Worm (Caenorhabditis elegans) whole organism, L1 larva: ENCODE results near the gene mcm-2.

Experiments
- ama-1 ChIP-seq: fragments of 150-350 bp; optimal IDR thresholded peaks from 2 replicates; lab custom pipeline; 2014
- elt-2 ChIP-seq: sonication (generic microtip); optimal IDR thresholded peaks from 2 replicates; lab custom pipeline; 2016; ENCODE audit warnings: missing genetic modification characterization, mild to moderate bottlenecking, inconsistent platforms, missing compliant biosample characterization, missing genetic modification reagents
- elt-3 ChIP-seq, 6 experiments: fragments of 150-350 bp in 1 of 6; sonication (generic microtip); optimal IDR thresholded peaks; 2 replicates each; lab custom pipeline; 2017 to 2018; ENCODE audit warnings: missing biosample characterization in 6 of 6, missing genetic modification characterization in 6 of 6, inconsistent platforms in 1 of 6
- lin-39 ChIP-seq: fragments of 150-350 bp; optimal IDR thresholded peaks from 2 replicates; lab custom pipeline; 2014; ENCODE audit warnings: missing biosample characterization, missing genetic modification reagents, missing genetic modification characterization
- nhr-11 ChIP-seq: fragments of 150-350 bp; optimal IDR thresholded peaks from 2 replicates; lab custom pipeline; 2014; ENCODE audit warnings: missing biosample characterization, missing genetic modification characterization
- pqm-1 ChIP-seq: sonication (generic microtip); optimal IDR thresholded peaks from 3 replicates; lab custom pipeline; 2017; ENCODE audit warnings: missing biosample characterization, missing genetic modification characterization
- sptf-1 ChIP-seq: fragments of 150-350 bp; optimal IDR thresholded peaks from 2 replicates; lab custom pipeline; 2014; ENCODE audit warnings: missing biosample characterization, missing genetic modification characterization

DNA sequence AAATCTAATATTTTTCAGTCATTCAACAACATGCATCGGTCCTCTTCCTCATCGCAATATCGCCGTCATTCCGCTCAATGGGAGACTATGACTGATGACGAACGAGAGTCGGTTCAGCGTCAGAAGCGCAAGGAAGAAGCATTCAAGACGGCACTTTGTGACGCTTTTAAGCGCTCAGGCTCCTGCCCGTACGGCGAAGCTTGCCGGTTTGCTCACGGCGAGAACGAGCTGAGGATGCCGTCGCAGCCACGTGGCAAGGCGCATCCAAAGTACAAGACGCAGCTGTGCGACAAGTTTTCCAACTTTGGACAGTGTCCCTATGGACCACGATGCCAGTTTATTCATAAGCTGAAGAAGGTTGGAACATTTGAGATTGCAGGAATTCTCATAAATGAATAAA is 37.4 kb downstream of the mcm-2 start:
- TF ChIP-seq nhr-11 (tag; lab: Kevin White, UChicago): no peak
- no peak for TF ChIP-seq ama-1
- no peak for TF ChIP-seq elt-3 (tag; optimal IDR thresholded peaks at IDR 0.05; lab: Kevin White, UChicago)
- TF ChIP-seq lin-39 (tag; lab: Kevin White, UChicago): no peak
- TF ChIP-seq pqm-1 (tag; lab: Kevin White, UChicago): no peak
- no peak for TF ChIP-seq elt-2 (tag; lab: Kevin White, UChicago)
- TF ChIP-seq sptf-1: no peak
